Worm (Caenorhabditis elegans) whole organism, mixed stage, embryonic: Measurements from ENCODE around the gene tif-1A.

Source experiments
- bed-3 ChIP-seq: fragments of 200-800 bp; sonication (Bioruptor generic); optimal IDR thresholded peaks from 3 replicates; lab custom pipeline; 2018; ENCODE audit warnings: mild to moderate bottlenecking, missing genetic modification characterization, moderate library complexity, missing compliant biosample characterization
- blmp-1 ChIP-seq: fragments of 150-350 bp; optimal IDR thresholded peaks from 2 replicates; lab custom pipeline; 2014; ENCODE audit warnings: missing biosample characterization, missing genetic modification characterization
- ceh-83 ChIP-seq: fragments of 200-800 bp; sonication (Bioruptor generic); optimal IDR thresholded peaks from 2 replicates; lab custom pipeline; 2018; ENCODE audit warnings: mild to moderate bottlenecking, missing genetic modification characterization, missing compliant biosample characterization
- ces-1 ChIP-seq: fragments of 150-350 bp; optimal IDR thresholded peaks from 2 replicates; lab custom pipeline; 2014; ENCODE audit warnings: missing biosample characterization, missing genetic modification reagents, missing genetic modification characterization
- cnd-1 ChIP-seq: fragments of 200-800 bp; sonication (Bioruptor generic); optimal IDR thresholded peaks from 2 replicates; lab custom pipeline; 2018; ENCODE audit warnings: mild to moderate bottlenecking, missing genetic modification characterization, missing compliant biosample characterization
- drap-1 ChIP-seq: fragments of 200-800 bp; sonication (Bioruptor generic); optimal IDR thresholded peaks from 3 replicates; lab custom pipeline; 2018; ENCODE audit warnings: mild to moderate bottlenecking, missing genetic modification characterization, missing compliant biosample characterization
- elt-3 ChIP-seq: fragments of 150-350 bp; optimal IDR thresholded peaks from 2 replicates; lab custom pipeline; 2014; ENCODE audit warnings: missing biosample characterization, missing genetic modification characterization
- flh-1 ChIP-seq: fragments of 200-800 bp; sonication (Bioruptor generic); optimal IDR thresholded peaks from 2 replicates; lab custom pipeline; 2018; ENCODE audit warnings: mild to moderate bottlenecking, missing genetic modification characterization, moderate library complexity, missing compliant biosample characterization
- ham-2 ChIP-seq: fragments of 200-800 bp; sonication (Bioruptor generic); optimal IDR thresholded peaks from 2 replicates; lab custom pipeline; 2018; ENCODE audit warnings: mild to moderate bottlenecking, missing genetic modification characterization, missing compliant biosample characterization
- lin-13 ChIP-seq: fragments of 150-350 bp; optimal IDR thresholded peaks from 2 replicates; lab custom pipeline; 2014; ENCODE audit warnings: missing biosample characterization, missing genetic modification characterization
- lin-32 ChIP-seq: fragments of 200-800 bp; sonication (Bioruptor generic); optimal IDR thresholded peaks from 2 replicates; lab custom pipeline; 2018; ENCODE audit warnings: mild to moderate bottlenecking, missing genetic modification characterization, missing compliant biosample characterization
- lsy-2 ChIP-seq: fragments of 150-350 bp; optimal IDR thresholded peaks from 2 replicates; lab custom pipeline; 2014; ENCODE audit warnings: missing biosample characterization, missing genetic modification characterization
- mab-5 ChIP-seq: fragments of 150-350 bp; optimal IDR thresholded peaks from 2 replicates; lab custom pipeline; 2014; ENCODE audit warnings: missing biosample characterization, missing genetic modification characterization
- mep-1 ChIP-seq: fragments of 150-350 bp; optimal IDR thresholded peaks from 2 replicates; lab custom pipeline; 2017; ENCODE audit warnings: missing biosample characterization, missing genetic modification reagents, missing genetic modification characterization, inconsistent platforms
- mls-2 ChIP-seq: sonication (generic microtip); optimal IDR thresholded peaks from 2 replicates; lab custom pipeline; 2016; ENCODE audit warnings: mild to moderate bottlenecking, missing genetic modification characterization, moderate library complexity, missing compliant biosample characterization
- nhr-12 ChIP-seq: fragments of 150-350 bp; optimal IDR thresholded peaks from 2 replicates; lab custom pipeline; 2014; ENCODE audit warnings: missing biosample characterization, missing genetic modification characterization
- nhr-2 ChIP-seq: fragments of 150-350 bp; optimal IDR thresholded peaks from 2 replicates; lab custom pipeline; 2014; ENCODE audit warnings: missing biosample characterization, missing genetic modification characterization
- nhr-237 ChIP-seq: fragments of 150-350 bp; optimal IDR thresholded peaks from 2 replicates; lab custom pipeline; 2014; ENCODE audit warnings: missing biosample characterization, missing genetic modification characterization
- nhr-28 ChIP-seq: fragments of 150-350 bp; optimal IDR thresholded peaks from 2 replicates; lab custom pipeline; 2014; ENCODE audit warnings: missing biosample characterization, missing genetic modification characterization
- nhr-76 ChIP-seq: sonication (generic microtip); optimal IDR thresholded peaks from 2 replicates; lab custom pipeline; 2017; ENCODE audit warnings: missing biosample characterization, missing genetic modification characterization
- pha-4 ChIP-seq: fragments of 150-350 bp; optimal IDR thresholded peaks from 2 replicates; lab custom pipeline; 2018; ENCODE audit warnings: missing biosample characterization, missing genetic modification reagents, missing genetic modification characterization
- sem-2 ChIP-seq: fragments of 200-800 bp; sonication (Bioruptor generic); optimal IDR thresholded peaks from 2 replicates; lab custom pipeline; 2018; ENCODE audit warnings: mild to moderate bottlenecking, missing genetic modification characterization, missing compliant biosample characterization
- snpc-4 ChIP-seq: fragments of 150-350 bp; optimal IDR thresholded peaks from 2 replicates; lab custom pipeline; 2014; ENCODE audit warnings: missing biosample characterization, missing genetic modification characterization
- sptf-1 ChIP-seq: sonication (generic microtip); optimal IDR thresholded peaks from 2 replicates; lab custom pipeline; 2017; ENCODE audit warnings: mild to moderate bottlenecking, missing genetic modification characterization, moderate library complexity, missing compliant biosample characterization
- tbx-8 ChIP-seq: fragments of 200-800 bp; sonication (Bioruptor generic); optimal IDR thresholded peaks from 2 replicates; lab custom pipeline; 2018; ENCODE audit warnings: mild to moderate bottlenecking, missing genetic modification characterization, moderate library complexity, missing compliant biosample characterization
- unc-120 ChIP-seq: sonication (generic microtip); optimal IDR thresholded peaks from 2 replicates; lab custom pipeline; 2017; ENCODE audit warnings: missing genetic modification characterization, missing compliant biosample characterization; ENCODE audit not compliant: poor library complexity, severe bottlenecking
- unc-39 ChIP-seq: fragments of 150-350 bp; optimal IDR thresholded peaks from 2 replicates; lab custom pipeline; 2014; ENCODE audit warnings: missing biosample characterization, missing genetic modification characterization
- unc-62 ChIP-seq: fragments of 150-350 bp; optimal IDR thresholded peaks from 2 replicates; lab custom pipeline; 2014; ENCODE audit warnings: missing biosample characterization, missing genetic modification reagents, missing genetic modification characterization
- zip-8 ChIP-seq: fragments of 150-350 bp; optimal IDR thresholded peaks from 2 replicates; lab custom pipeline; 2014; ENCODE audit warnings: missing biosample characterization, missing genetic modification characterization

tif-1A gene

DNA sequence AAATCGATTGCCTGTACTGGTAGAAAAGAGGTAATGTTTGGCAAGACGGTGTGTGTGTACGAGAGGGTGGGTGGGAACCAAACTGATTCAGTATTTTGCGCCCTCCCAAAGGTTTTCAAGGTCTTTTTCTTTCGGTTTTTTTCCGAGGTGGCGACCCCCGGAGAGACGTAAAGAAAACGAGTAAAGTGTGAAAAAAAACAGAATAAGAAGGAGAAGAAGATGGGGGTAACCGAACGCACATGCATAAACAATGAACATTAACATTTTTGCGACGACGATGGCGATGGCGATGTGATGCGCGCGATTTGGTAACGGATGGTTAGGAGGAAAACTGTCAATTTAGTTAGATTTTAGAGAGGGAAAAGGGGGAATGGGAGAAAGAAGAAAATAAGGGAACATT lies 25.5 kb downstream of the tif-1A start:
- TF ChIP-seq nhr-76, result no peak
- no peak for TF ChIP-seq drap-1 (GFP tag; lab: Kevin White, UChicago)
- TF ChIP-seq unc-120 (tag; lab: Kevin White, UChicago), result no peak
- no peak for TF ChIP-seq unc-62 (GFP tag; lab: Kevin White, UChicago)
- TF ChIP-seq nhr-12 (tag; lab: Kevin White, UChicago), result no peak
- no peak for TF ChIP-seq sem-2
- no peak for TF ChIP-seq snpc-4
- TF ChIP-seq cnd-1 (tag; lab: Kevin White, UChicago), result no peak
- no peak for TF ChIP-seq mab-5
- TF ChIP-seq bed-3 (GFP tag; lab: Kevin White, UChicago), result no peak
- TF ChIP-seq unc-39 (tag; lab: Kevin White, UChicago), result no peak

DNA sequence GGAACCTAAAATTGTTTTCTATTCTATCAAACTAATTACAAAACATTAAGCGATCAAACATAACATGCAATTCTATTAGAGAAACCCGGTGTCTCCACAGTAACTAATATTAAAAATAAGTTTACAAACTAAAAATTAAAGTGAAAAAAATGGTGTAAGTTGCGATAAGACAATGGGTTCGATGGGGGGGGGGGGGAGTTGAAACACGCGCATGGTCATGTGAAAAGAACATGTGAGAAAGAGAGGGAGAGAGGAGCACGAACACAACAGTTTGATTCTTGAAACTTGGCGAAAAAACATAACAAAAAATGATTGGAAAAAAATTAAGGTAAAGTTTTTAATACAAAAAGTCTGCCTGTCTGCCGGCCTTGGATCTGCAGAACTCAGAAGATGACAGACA lies 26.9 kb downstream of the tif-1A start:
- TF ChIP-seq lsy-2 (tag; lab: Kevin White, UChicago) (no peak), blmp-1 (tag; lab: Kevin White, UChicago) (no peak), pha-4 (tag; lab: Kevin White, UChicago) (no peak), nhr-2 (no peak)

DNA sequence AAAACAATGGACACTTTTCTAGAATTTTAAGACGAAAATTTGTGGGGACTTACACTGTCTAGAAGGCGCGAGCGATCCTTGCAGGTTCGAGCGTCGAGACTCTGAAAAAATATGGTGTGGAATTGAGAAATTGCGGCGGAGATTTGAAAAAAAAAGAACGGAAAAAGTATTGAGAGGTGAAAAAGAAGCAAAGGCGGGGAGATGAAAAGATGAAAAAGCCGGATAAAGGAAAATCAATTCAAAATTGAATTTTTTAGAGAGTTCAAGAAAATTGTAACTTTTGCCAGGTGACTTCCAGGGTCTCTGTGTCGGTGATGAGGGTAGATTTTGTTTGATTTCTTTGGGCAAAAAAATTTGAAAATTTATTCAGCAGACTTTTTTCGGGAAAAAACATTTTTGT lies 27.6 kb downstream of the tif-1A start, which contains the start of gene msi-1:
Gene msi-1 (minus strand): TSS at position 101 of the 400 bp plus-strand sequence.
- TF ChIP-seq zip-8 (tag; lab: Kevin White, UChicago) (no peak), nhr-76 (no peak), lin-32 (GFP tag; lab: Kevin White, UChicago) (no peak), lsy-2 (tag; lab: Kevin White, UChicago) (no peak)
- TF ChIP-seq, all 35 proteins: peak for 0

DNA sequence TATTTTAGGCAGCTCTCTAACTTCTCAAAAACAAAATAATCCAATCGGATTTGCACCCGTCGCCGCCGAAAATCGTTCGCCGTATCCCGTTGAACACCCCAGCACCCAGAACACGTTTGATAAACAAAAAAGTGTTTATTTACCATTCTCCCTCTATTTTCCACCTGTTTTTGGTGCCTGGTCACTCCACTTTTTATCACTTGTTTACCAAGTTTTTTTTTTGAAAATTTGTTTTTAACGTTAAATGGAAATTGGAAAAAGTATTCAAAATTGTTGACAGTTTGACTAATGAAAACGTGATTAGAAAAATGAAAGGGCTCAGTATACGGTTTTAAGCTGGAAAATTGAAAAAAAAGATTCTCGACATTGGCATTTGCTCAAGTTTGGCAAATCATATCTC lies 28.9 kb downstream of the tif-1A start:
- TF ChIP-seq pha-4 (tag; lab: Kevin White, UChicago), result no peak
- no peak for TF ChIP-seq nhr-2
- TF ChIP-seq sptf-1 (tag; lab: Kevin White, UChicago), result no peak
- no peak for TF ChIP-seq lsy-2 (tag; lab: Kevin White, UChicago)
- TF ChIP-seq zip-8 (tag; lab: Kevin White, UChicago), result no peak
- TF ChIP-seq sem-2, result no peak
- no peak for TF ChIP-seq ham-2 (GFP tag; lab: Kevin White, UChicago)
- no peak for TF ChIP-seq snpc-4
- TF ChIP-seq ceh-83 (GFP tag; lab: Kevin White, UChicago), result no peak
- no peak for TF ChIP-seq elt-3 (tag; lab: Kevin White, UChicago)
- no peak for TF ChIP-seq flh-1 (GFP tag; lab: Kevin White, UChicago)
- TF ChIP-seq unc-120 (tag; lab: Kevin White, UChicago), result no peak
- no peak for TF ChIP-seq tbx-8 (GFP tag; lab: Kevin White, UChicago)
- no peak for TF ChIP-seq nhr-76
- no peak for TF ChIP-seq nhr-28 (tag; lab: Kevin White, UChicago)
- no peak for TF ChIP-seq nhr-12 (tag; lab: Kevin White, UChicago)
- TF ChIP-seq blmp-1 (tag; lab: Kevin White, UChicago), result no peak
- TF ChIP-seq bed-3 (GFP tag; lab: Kevin White, UChicago), result no peak
- TF ChIP-seq mab-5, result no peak
- TF ChIP-seq unc-62 (GFP tag; lab: Kevin White, UChicago), result no peak
- TF ChIP-seq, all 35 proteins: peak for 0

DNA sequence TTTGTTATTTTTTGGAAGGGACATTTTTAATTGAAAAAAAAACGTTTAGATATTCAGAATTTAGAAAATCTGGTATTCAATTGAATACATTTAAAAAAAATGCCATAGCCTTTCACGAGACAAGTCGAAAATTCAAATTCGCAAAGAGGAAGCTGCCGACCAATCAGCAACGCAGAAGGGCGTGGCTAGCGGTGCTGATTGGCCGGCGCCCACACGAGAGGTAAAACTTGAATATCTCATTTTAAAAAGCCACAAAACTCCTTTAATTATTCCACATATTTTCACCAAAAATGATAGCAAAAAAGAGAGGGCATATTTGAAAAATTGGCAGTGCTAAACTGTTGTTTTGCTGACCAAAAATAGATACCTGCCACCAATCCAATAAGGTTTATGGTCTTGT lies 29.4 kb downstream of the tif-1A start:
- no peak for TF ChIP-seq lin-32 (GFP tag; lab: Kevin White, UChicago)

DNA sequence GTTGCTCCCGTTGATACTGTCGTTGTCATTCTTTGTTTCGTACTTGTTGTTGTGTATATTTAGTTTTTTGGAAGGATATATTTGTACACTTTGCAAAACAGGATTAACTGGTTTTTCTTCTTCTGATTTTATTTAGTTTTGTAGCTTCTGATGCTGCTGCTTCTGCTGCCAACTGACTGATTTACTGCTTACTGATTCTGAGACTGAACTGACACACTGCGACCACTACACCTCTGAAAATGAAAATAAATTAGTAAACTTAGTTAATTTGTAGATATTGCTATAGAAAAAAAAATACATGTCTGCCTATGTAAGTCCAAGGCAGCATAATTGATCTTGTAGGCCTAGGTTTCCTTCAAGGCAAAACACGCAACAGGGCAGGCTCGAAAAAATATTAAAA lies 31.2 kb downstream of the tif-1A start, which contains the start of gene R10E9.4:
Gene R10E9.4 (minus strand): TSS at position 101 of the 400 bp plus-strand sequence.
- no peak for TF ChIP-seq nhr-2
- TF ChIP-seq, all 35 proteins: peak for 0

DNA sequence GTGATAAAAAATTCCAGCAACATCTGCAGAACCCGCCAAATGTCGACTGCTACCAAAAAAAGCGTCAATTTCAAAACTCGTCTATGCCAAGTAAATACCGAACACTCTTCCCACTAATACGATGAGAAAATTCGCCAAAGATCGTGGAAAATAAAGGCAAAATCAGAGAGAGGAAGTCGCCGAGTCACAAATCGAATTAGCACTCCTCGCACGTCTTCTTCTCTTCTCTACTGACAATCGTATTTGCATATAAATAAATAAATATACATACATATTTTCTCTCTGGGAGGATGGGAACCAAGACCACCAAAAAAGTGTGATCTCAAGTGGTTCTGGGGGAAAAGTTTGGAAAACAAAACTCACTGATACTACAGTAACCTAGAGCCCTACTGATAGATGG lies 33.5 kb downstream of the tif-1A start:
- TF ChIP-seq ces-1 (GFP tag; lab: Kevin White, UChicago), result peak; percentile 97
- TF ChIP-seq snpc-4, result no peak
- no peak for TF ChIP-seq ham-2 (GFP tag; lab: Kevin White, UChicago)
- TF ChIP-seq cnd-1 (tag; lab: Kevin White, UChicago), result no peak

DNA sequence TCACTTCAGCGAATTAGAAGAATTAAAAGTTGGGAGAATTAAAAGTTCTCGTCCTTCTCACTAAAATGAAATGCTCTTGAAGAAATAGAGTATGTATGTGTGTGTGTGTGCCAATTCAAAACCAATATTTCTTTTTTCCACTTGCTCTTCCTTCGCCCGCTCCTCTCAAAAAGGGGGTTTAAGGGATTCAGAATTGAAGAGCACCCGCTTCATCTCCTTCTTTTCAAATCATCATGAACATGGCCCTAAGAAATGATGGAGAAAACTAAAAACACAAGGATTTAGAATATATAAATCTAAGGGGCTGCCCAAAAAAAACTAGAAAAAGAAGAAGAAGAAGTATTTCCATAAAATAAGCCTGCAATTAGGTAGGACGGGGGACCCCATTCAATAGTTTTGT lies 34.8 kb downstream of the tif-1A start:
- TF ChIP-seq mls-2 (no peak), mep-1 (no peak), mab-5 (no peak), lin-13 (tag; lab: Kevin White, UChicago) (no peak), nhr-237 (no peak), cnd-1 (tag; lab: Kevin White, UChicago) (no peak)
